Worm (Caenorhabditis elegans): ENCODE results near the gene dab-1.
A peak's percentile ranks its signal among the peaks of the same experiment; 100 is the strongest.

dab-1 gene

DNA sequence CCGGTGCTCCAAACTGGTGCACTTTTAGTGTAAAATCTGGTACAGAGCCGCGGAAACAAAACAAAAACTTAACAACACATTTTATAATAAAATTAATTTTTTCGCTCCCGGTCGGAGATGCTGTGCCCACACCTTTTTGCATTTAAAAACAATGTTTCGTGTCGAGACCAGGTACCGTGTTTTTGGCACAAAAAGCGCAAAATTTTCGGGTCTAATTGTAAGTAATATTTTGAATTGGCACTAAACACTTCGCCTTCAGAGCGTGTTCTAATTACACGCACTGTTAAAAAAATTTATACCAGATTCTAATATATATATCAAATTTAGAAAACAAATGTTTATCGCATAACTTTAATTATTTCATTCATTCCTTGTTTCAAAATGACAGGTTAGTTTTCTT, 40.7 kb upstream of the dab-1 start, which contains the start of gene dylt-3:
TSS of gene dylt-3 (plus strand) at position 301 of the 400 bp plus-strand sequence.
- TF ChIP-seq unc-62 (GFP tag; optimal IDR thresholded peaks at IDR 0.05) (no peak), aly-2 (tag; optimal IDR thresholded peaks at IDR 0.05) (no peak), egl-27 (tag; optimal IDR thresholded peaks at IDR 0.05) (no peak), zag-1 (tag; optimal IDR thresholded peaks at IDR 0.05) (no peak), nhr-12 (tag; optimal IDR thresholded peaks at IDR 0.05) (no peak), sma-9 (GFP tag; optimal IDR thresholded peaks at IDR 0.05) (no peak), sma-9 (tag; optimal IDR thresholded peaks at IDR 0.05) (no peak), skn-1 (tag; optimal IDR thresholded peaks at IDR 0.05) (no peak), alr-1 (tag; optimal IDR thresholded peaks at IDR 0.05) (no peak), elt-1 (tag; optimal IDR thresholded peaks at IDR 0.05) (no peak), unc-39 (tag; optimal IDR thresholded peaks at IDR 0.05) (no peak), nhr-21 (tag; optimal IDR thresholded peaks at IDR 0.05) (no peak)

DNA sequence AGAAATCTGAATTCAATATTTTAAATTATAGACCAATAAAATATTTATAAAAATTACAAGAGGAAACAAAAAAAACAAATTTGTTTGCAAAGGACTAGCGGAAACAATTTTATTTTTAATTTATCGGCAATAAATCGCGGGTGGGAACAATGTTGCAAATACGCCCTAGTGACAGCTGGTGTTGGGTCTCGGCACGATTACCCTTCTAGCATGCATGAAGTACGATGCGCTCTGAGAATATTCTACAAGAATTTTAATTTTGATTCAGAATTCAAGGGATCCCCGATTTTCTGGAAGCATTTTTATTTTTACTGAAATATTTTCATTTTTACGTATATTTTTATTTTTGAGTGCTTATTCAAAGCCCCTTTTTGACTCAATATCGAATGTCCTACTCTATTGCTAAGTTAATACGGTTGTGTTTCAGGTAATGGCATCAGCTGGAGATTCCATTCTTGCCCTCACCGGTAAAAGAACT, 37.1 kb upstream of the dab-1 start, which contains the start of the genes mig-5 and cct-1:
TSS of gene mig-5 (minus strand) at position 8 of the 478 bp plus-strand sequence.
TSS of gene cct-1 (plus strand) at position 428 of the 478 bp plus-strand sequence.
- peak; percentile 16 for TF ChIP-seq elt-1 (tag; optimal IDR thresholded peaks at IDR 0.05)
- TF ChIP-seq lin-13 (GFP tag; optimal IDR thresholded peaks at IDR 0.05): peak; percentile 97
- no peak for TF ChIP-seq ztf-1 (GFP tag; conservative IDR thresholded peaks at IDR 0.05)
- TF ChIP-seq sma-3 (GFP tag; optimal IDR thresholded peaks at IDR 0.05): peak; percentile 98
- TF ChIP-seq nhr-12 (tag; optimal IDR thresholded peaks at IDR 0.05): peak; percentile 42
- peak; percentile 98 for TF ChIP-seq ztf-4 (tag; optimal IDR thresholded peaks at IDR 0.05)
- TF ChIP-seq nhr-10 (tag; optimal IDR thresholded peaks at IDR 0.05): peak; percentile 85
- peak; percentile 75 for TF ChIP-seq blmp-1 (tag; optimal IDR thresholded peaks at IDR 0.05; ENCODE audit: insufficient read depth)
- peak; percentile 50 for TF ChIP-seq mbf-1 (tag; optimal IDR thresholded peaks at IDR 0.05)
- peak; percentile 84 for TF ChIP-seq nhr-237 (tag; optimal IDR thresholded peaks at IDR 0.05)
- no peak for TF ChIP-seq elt-3 (tag; optimal IDR thresholded peaks at IDR 0.05)
- no peak for TF ChIP-seq aly-2 (tag; optimal IDR thresholded peaks at IDR 0.05)
- peak; percentile 98 for TF ChIP-seq lin-11 (tag; optimal IDR thresholded peaks at IDR 0.05)
- TF ChIP-seq lsy-2 (tag; optimal IDR thresholded peaks at IDR 0.05): peak; percentile 99 to 100
- TF ChIP-seq alr-1 (tag; optimal IDR thresholded peaks at IDR 0.05): peak; percentile 9
- TF ChIP-seq fos-1 (tag; optimal IDR thresholded peaks at IDR 0.05): peak; percentile 90
- TF ChIP-seq unc-39 (tag; optimal IDR thresholded peaks at IDR 0.05): no peak
- peak; percentile 92 for TF ChIP-seq ceh-16 (tag; optimal IDR thresholded peaks at IDR 0.05)
- peak in 1 of 2 experiments; percentile 78 for TF ChIP-seq mdl-1 (tag; optimal IDR thresholded peaks at IDR 0.05)
- peak; percentile 99 for TF ChIP-seq C34F6.9 (tag; optimal IDR thresholded peaks at IDR 0.05)
- TF ChIP-seq Y55F3AM.14 (GFP tag; optimal IDR thresholded peaks at IDR 0.05): peak; percentile 71
- peak; percentile 100 for TF ChIP-seq unc-55 (GFP tag; optimal IDR thresholded peaks at IDR 0.05)
- TF ChIP-seq F13H6.1 (tag; optimal IDR thresholded peaks at IDR 0.05): peak; percentile 96
- peak; percentile 98 for TF ChIP-seq sma-9 (GFP tag; optimal IDR thresholded peaks at IDR 0.05)
- TF ChIP-seq sma-9 (tag; optimal IDR thresholded peaks at IDR 0.05): no peak
- TF ChIP-seq nhr-6 (tag; optimal IDR thresholded peaks at IDR 0.05): peak; percentile 97
- peak; percentile 48 for TF ChIP-seq nhr-11 (tag; optimal IDR thresholded peaks at IDR 0.05)
- TF ChIP-seq gmeb-1 (tag; optimal IDR thresholded peaks at IDR 0.05): peak; percentile 98
- TF ChIP-seq nhr-23 (tag; optimal IDR thresholded peaks at IDR 0.05): no peak
- peak; percentile 97 for TF ChIP-seq nhr-21 (tag; optimal IDR thresholded peaks at IDR 0.05)
- TF ChIP-seq egl-27 (tag; optimal IDR thresholded peaks at IDR 0.05): peak; percentile 91
- no peak for TF ChIP-seq lin-39 (tag; optimal IDR thresholded peaks at IDR 0.05)
- TF ChIP-seq ceh-82 (tag; optimal IDR thresholded peaks at IDR 0.05): peak; percentile 91
- peak; percentile 89 for TF ChIP-seq unc-62 (GFP tag; optimal IDR thresholded peaks at IDR 0.05)
- peak; percentile 90 for TF ChIP-seq snpc-4 (tag; optimal IDR thresholded peaks at IDR 0.05)
- TF ChIP-seq nhr-25 (tag; optimal IDR thresholded peaks at IDR 0.05): peak; percentile 99
- TF ChIP-seq ZK546.5 (tag; optimal IDR thresholded peaks at IDR 0.05): peak; percentile 90
- TF ChIP-seq ztf-11 (tag; optimal IDR thresholded peaks at IDR 0.05): peak; percentile 51
- TF ChIP-seq peb-1 (tag; optimal IDR thresholded peaks at IDR 0.05): no peak
- TF ChIP-seq nhr-129 (tag; optimal IDR thresholded peaks at IDR 0.05): peak; percentile 94
- peak; percentile 83 for TF ChIP-seq R02D3.7 (tag; optimal IDR thresholded peaks at IDR 0.05)
- TF ChIP-seq sem-4 (tag; optimal IDR thresholded peaks at IDR 0.05): peak; percentile 99
- TF ChIP-seq nhr-77 (tag; optimal IDR thresholded peaks at IDR 0.05): peak; percentile 86
- TF ChIP-seq mab-5 (tag; optimal IDR thresholded peaks at IDR 0.05): peak; percentile 97
- peak; percentile 63 for TF ChIP-seq skn-1 (tag; optimal IDR thresholded peaks at IDR 0.05)
- TF ChIP-seq zag-1 (tag; optimal IDR thresholded peaks at IDR 0.05): peak; percentile 94
- peak; percentile 41 for TF ChIP-seq dmd-4 (tag; optimal IDR thresholded peaks at IDR 0.05)
- TF ChIP-seq ama-1 (optimal IDR thresholded peaks at IDR 0.05): peak; percentile 41
- peak; percentile 99 for TF ChIP-seq crh-2 (tag; optimal IDR thresholded peaks at IDR 0.05)

All from whole organism, L2 larva.